Worm (Caenorhabditis elegans) whole organism, L2 larva: Measurements from ENCODE around the gene cpg-2.

ENCODE experiments used
- C34F6.9 ChIP-seq: fragments of 150-350 bp; optimal IDR thresholded peaks from 2 replicates; lab custom pipeline; 2014; ENCODE audit warnings: missing biosample characterization, missing genetic modification characterization
- F13H6.1 ChIP-seq: sonication (generic microtip); optimal IDR thresholded peaks from 2 replicates; lab custom pipeline; 2016; ENCODE audit warnings: missing genetic modification characterization, missing compliant biosample characterization
- R02D3.7 ChIP-seq: fragments of 150-350 bp; optimal IDR thresholded peaks from 2 replicates; lab custom pipeline; 2014; ENCODE audit warnings: missing biosample characterization, missing genetic modification characterization
- ZK546.5 ChIP-seq: sonication (generic microtip); optimal IDR thresholded peaks from 2 replicates; lab custom pipeline; 2017; ENCODE audit warnings: missing biosample characterization, missing genetic modification characterization
- alr-1 ChIP-seq: fragments of 150-350 bp; optimal IDR thresholded peaks from 2 replicates; lab custom pipeline; 2014; ENCODE audit warnings: missing biosample characterization, missing genetic modification characterization
- aly-2 ChIP-seq: fragments of 150-350 bp; optimal IDR thresholded peaks from 2 replicates; lab custom pipeline; 2014; ENCODE audit warnings: missing biosample characterization, missing genetic modification characterization
- ceh-82 ChIP-seq: fragments of 150-350 bp; optimal IDR thresholded peaks from 2 replicates; lab custom pipeline; 2014; ENCODE audit warnings: missing biosample characterization, missing genetic modification characterization
- crh-2 ChIP-seq: sonication (generic microtip); optimal IDR thresholded peaks from 2 replicates; lab custom pipeline; 2017; ENCODE audit warnings: missing biosample characterization, missing genetic modification characterization
- dmd-4 ChIP-seq: sonication (generic microtip); optimal IDR thresholded peaks from 2 replicates; lab custom pipeline; 2017; ENCODE audit warnings: missing biosample characterization, missing genetic modification characterization
- egl-27 ChIP-seq: sonication (generic microtip); optimal IDR thresholded peaks from 3 replicates; lab custom pipeline; 2017; ENCODE audit warnings: missing biosample characterization, missing genetic modification reagents, missing genetic modification characterization
- elt-1 ChIP-seq: fragments of 150-350 bp; optimal IDR thresholded peaks from 2 replicates; lab custom pipeline; 2014; ENCODE audit warnings: missing biosample characterization, missing genetic modification characterization
- fos-1 ChIP-seq: fragments of 150-350 bp; optimal IDR thresholded peaks from 2 replicates; lab custom pipeline; 2014; ENCODE audit warnings: missing biosample characterization, missing genetic modification characterization
- gmeb-1 ChIP-seq: fragments of 150-350 bp; optimal IDR thresholded peaks from 2 replicates; lab custom pipeline; 2014; ENCODE audit warnings: missing biosample characterization, missing genetic modification characterization
- lin-11 ChIP-seq: fragments of 150-350 bp; sonication (generic microtip); optimal IDR thresholded peaks from 2 replicates; lab custom pipeline; 2014; ENCODE audit warnings: missing biosample characterization, missing genetic modification characterization, inconsistent platforms, mixed read lengths
- lin-13 ChIP-seq: fragments of 150-350 bp; optimal IDR thresholded peaks from 2 replicates; lab custom pipeline; 2014; ENCODE audit warnings: missing biosample characterization, missing genetic modification reagents, missing genetic modification characterization
- lin-39 ChIP-seq: fragments of 150-350 bp; optimal IDR thresholded peaks from 2 replicates; lab custom pipeline; 2014; ENCODE audit warnings: missing biosample characterization, missing genetic modification reagents, missing genetic modification characterization
- lsy-2 ChIP-seq, 2 experiments: fragments of 150-350 bp in 1 of 2; sonication (generic microtip) in 1 of 2; optimal IDR thresholded peaks; 2 replicates each; lab custom pipeline; 2014 to 2017; ENCODE audit warnings: missing biosample characterization in 2 of 2, missing genetic modification characterization in 2 of 2
- mab-5 ChIP-seq: fragments of 150-350 bp; optimal IDR thresholded peaks from 2 replicates; lab custom pipeline; 2014; ENCODE audit warnings: missing biosample characterization, missing genetic modification characterization
- mbf-1 ChIP-seq: sonication (generic microtip); optimal IDR thresholded peaks from 2 replicates; lab custom pipeline; 2017; ENCODE audit warnings: missing biosample characterization, missing genetic modification characterization
- mdl-1 ChIP-seq, 2 experiments: fragments of 150-350 bp in 1 of 2; sonication (generic microtip) in 1 of 2; optimal IDR thresholded peaks; 2 replicates each; lab custom pipeline; 2017; ENCODE audit warnings: missing biosample characterization in 2 of 2, missing genetic modification characterization in 2 of 2
- nhr-10 ChIP-seq: sonication (generic microtip); optimal IDR thresholded peaks from 2 replicates; lab custom pipeline; 2017; ENCODE audit warnings: missing biosample characterization, missing genetic modification characterization
- nhr-12 ChIP-seq: fragments of 150-350 bp; optimal IDR thresholded peaks from 2 replicates; lab custom pipeline; 2014; ENCODE audit warnings: missing biosample characterization, missing genetic modification characterization
- nhr-129 ChIP-seq: fragments of 150-350 bp; optimal IDR thresholded peaks from 2 replicates; lab custom pipeline; 2014; ENCODE audit warnings: missing biosample characterization, missing genetic modification characterization
- nhr-21 ChIP-seq: fragments of 150-350 bp; optimal IDR thresholded peaks from 2 replicates; lab custom pipeline; 2014; ENCODE audit warnings: missing biosample characterization, missing genetic modification characterization
- nhr-6 ChIP-seq: fragments of 150-350 bp; optimal IDR thresholded peaks from 2 replicates; lab custom pipeline; 2014; ENCODE audit warnings: missing biosample characterization, missing genetic modification characterization
- nhr-77 ChIP-seq: fragments of 150-350 bp; optimal IDR thresholded peaks from 2 replicates; lab custom pipeline; 2014; ENCODE audit warnings: missing biosample characterization, missing genetic modification characterization
- peb-1 ChIP-seq: fragments of 150-350 bp; optimal IDR thresholded peaks from 2 replicates; lab custom pipeline; 2014; ENCODE audit warnings: missing biosample characterization, missing genetic modification characterization
- sem-4 ChIP-seq: fragments of 150-350 bp; optimal IDR thresholded peaks from 2 replicates; lab custom pipeline; 2014; ENCODE audit warnings: missing biosample characterization, missing genetic modification reagents, missing genetic modification characterization
- sma-3 ChIP-seq: sonication (generic microtip); optimal IDR thresholded peaks from 2 replicates; lab custom pipeline; 2016; ENCODE audit warnings: missing genetic modification reagents, missing genetic modification characterization, missing compliant biosample characterization
- sma-9 ChIP-seq, 2 experiments: fragments of 150-350 bp in 1 of 2; sonication (generic microtip) in 1 of 2; optimal IDR thresholded peaks; 2 replicates each; lab custom pipeline; 2014 to 2016; ENCODE audit warnings: missing genetic modification characterization in 2 of 2, mild to moderate bottlenecking in 1 of 2, missing biosample characterization in 1 of 2, missing compliant biosample characterization in 1 of 2, missing genetic modification reagents in 1 of 2, moderate library complexity in 1 of 2
- unc-39 ChIP-seq: fragments of 150-350 bp; optimal IDR thresholded peaks from 2 replicates; lab custom pipeline; 2014; ENCODE audit warnings: missing biosample characterization, missing genetic modification characterization
- unc-55 ChIP-seq: fragments of 150-350 bp; sonication (generic microtip); optimal IDR thresholded peaks from 3 replicates; lab custom pipeline; 2014; ENCODE audit warnings: missing biosample characterization, missing genetic modification reagents, missing genetic modification characterization
- unc-62 ChIP-seq: fragments of 150-350 bp; optimal IDR thresholded peaks from 2 replicates; lab custom pipeline; 2014; ENCODE audit warnings: missing biosample characterization, missing genetic modification reagents, missing genetic modification characterization
- zag-1 ChIP-seq: fragments of 150-350 bp; optimal IDR thresholded peaks from 2 replicates; lab custom pipeline; 2014; ENCODE audit warnings: missing biosample characterization, missing genetic modification characterization
- ztf-4 ChIP-seq: fragments of 150-350 bp; optimal IDR thresholded peaks from 2 replicates; lab custom pipeline; 2014; ENCODE audit warnings: missing biosample characterization, missing genetic modification characterization

cpg-2 gene

ce11 chrIII:7091042-7091441 is 12.7 kb downstream of the cpg-2 start, which contains the start of gene ZK418.2:
ZK418.2 (plus strand) TSS chrIII:7091342.
- TF ChIP-seq mdl-1 (tag; optimal IDR thresholded peaks at IDR 0.05; lab: Kevin White, UChicago): no peak
- no peak for TF ChIP-seq ztf-4
- no peak for TF ChIP-seq peb-1 (tag; lab: Kevin White, UChicago)
- no peak for TF ChIP-seq unc-55 (GFP tag; lab: Kevin White, UChicago)
- TF ChIP-seq, all 48 proteins: peak for 0

- TF ChIP-seq lsy-2 (tag; optimal IDR thresholded peaks at IDR 0.05; lab: Kevin White, UChicago) (peak in 1 of 2 experiments; percentile 16), lin-39 (tag; lab: Kevin White, UChicago) (no peak), nhr-6 (tag; lab: Kevin White, UChicago) (no peak), C34F6.9 (peak; percentile 33), sma-9 (GFP tag; optimal IDR thresholded peaks at IDR 0.05; lab: Kevin White, UChicago) (peak; percentile 5), sma-9 (tag; optimal IDR thresholded peaks at IDR 0.05; lab: Kevin White, UChicago) (no peak), alr-1 (tag; lab: Kevin White, UChicago) (no peak), nhr-21 (tag; lab: Kevin White, UChicago) (peak; percentile 16), sem-4 (tag; lab: Kevin White, UChicago) (no peak)
Measured at ce11 chrIII:7090545-7090944, 13.2 kb downstream of the cpg-2 start, which contains the start of gene ZK418.10. ZK418.10 (minus strand) TSS chrIII:7090692.

ce11 chrIII:7087691-7088323 is 16.0 kb downstream of the cpg-2 start, which contains the start of gene fubl-2:
fubl-2 (minus strand) TSS chrIII:7087741.
- TF ChIP-seq lin-13 (GFP tag; lab: Kevin White, UChicago): peak; percentile 76
- TF ChIP-seq unc-39 (tag; lab: Kevin White, UChicago): no peak
- no peak for TF ChIP-seq mbf-1 (tag; lab: Kevin White, UChicago)
- TF ChIP-seq lsy-2 (tag; optimal IDR thresholded peaks at IDR 0.05; lab: Kevin White, UChicago): peak; percentile 22 to 86
- TF ChIP-seq lin-11: peak; percentile 29
- no peak for TF ChIP-seq mab-5 (tag; lab: Kevin White, UChicago)
- TF ChIP-seq R02D3.7 (tag; lab: Kevin White, UChicago): no peak
- no peak for TF ChIP-seq elt-1 (tag; lab: Kevin White, UChicago)
- peak; percentile 8 for TF ChIP-seq nhr-21 (tag; lab: Kevin White, UChicago)
- peak; percentile 70 for TF ChIP-seq unc-55 (GFP tag; lab: Kevin White, UChicago)
- no peak for TF ChIP-seq nhr-77 (tag; lab: Kevin White, UChicago)
- TF ChIP-seq sma-3 (GFP tag; lab: Kevin White, UChicago): peak; percentile 84
- TF ChIP-seq aly-2: no peak
- TF ChIP-seq sma-9 (GFP tag; optimal IDR thresholded peaks at IDR 0.05; lab: Kevin White, UChicago): peak; percentile 66
- no peak for TF ChIP-seq sma-9 (tag; optimal IDR thresholded peaks at IDR 0.05; lab: Kevin White, UChicago)
- peak; percentile 59 for TF ChIP-seq crh-2 (tag; lab: Kevin White, UChicago)
- TF ChIP-seq nhr-10 (tag; lab: Kevin White, UChicago): no peak
- TF ChIP-seq egl-27 (tag; lab: Kevin White, UChicago): peak; percentile 66
- TF ChIP-seq C34F6.9: peak; percentile 66
- TF ChIP-seq zag-1 (tag; lab: Kevin White, UChicago): no peak
- TF ChIP-seq dmd-4 (tag; lab: Kevin White, UChicago): no peak
- TF ChIP-seq fos-1: peak; percentile 50
- no peak for TF ChIP-seq alr-1 (tag; lab: Kevin White, UChicago)
- peak; percentile 65 for TF ChIP-seq gmeb-1 (tag; lab: Kevin White, UChicago)
- no peak for TF ChIP-seq ZK546.5 (tag; lab: Kevin White, UChicago)
- peak; percentile 25 for TF ChIP-seq nhr-129 (tag; lab: Kevin White, UChicago)
- TF ChIP-seq nhr-12 (tag; lab: Kevin White, UChicago): no peak
- TF ChIP-seq F13H6.1 (tag; lab: Kevin White, UChicago): peak; percentile 69
- no peak for TF ChIP-seq ceh-82 (tag; lab: Kevin White, UChicago)
- no peak for TF ChIP-seq unc-62 (GFP tag; lab: Kevin White, UChicago)

- TF ChIP-seq gmeb-1 (tag; lab: Kevin White, UChicago) (peak; percentile 4), R02D3.7 (tag; lab: Kevin White, UChicago) (no peak)
Measured at ce11 chrIII:7087180-7087579, 16.6 kb downstream of the cpg-2 start.
